Fruit fly (Drosophila melanogaster): ENCODE results near the gene BomT3.

DNA sequence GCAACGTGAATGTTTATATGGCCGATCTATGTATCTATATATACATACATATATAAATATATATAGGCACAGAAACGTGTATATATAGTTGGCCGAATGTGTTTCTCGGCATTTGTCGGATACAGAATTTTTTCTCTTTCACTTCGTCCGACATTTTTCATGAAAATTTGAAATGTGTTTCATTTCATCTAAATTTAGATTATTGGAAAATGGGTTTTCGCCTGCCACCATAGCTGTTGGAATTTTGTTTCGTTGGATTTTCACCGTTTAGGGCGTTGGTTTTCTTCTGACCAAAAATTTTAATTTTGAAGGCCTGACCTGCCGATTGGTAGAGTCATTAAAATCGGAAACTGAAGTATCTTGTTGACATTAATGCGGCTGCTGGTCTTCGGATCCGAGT, 38.8 kb downstream of the BomT3 start:
- TF ChIP-seq Ets98B (GFP tag; IDR thresholded peaks at IDR 0.05) (no peak), CG9948 (tag; optimal IDR thresholded peaks at IDR 0.05) (no peak), Pif1A (GFP tag; optimal IDR thresholded peaks at IDR 0.05) (no peak), CG8159 (tag; optimal IDR thresholded peaks at IDR 0.05) (no peak), Pif1B (GFP tag; optimal IDR thresholded peaks at IDR 0.05) (no peak), fd96Ca (GFP tag; IDR thresholded peaks at IDR 0.05) (no peak), gl (tag; optimal IDR thresholded peaks at IDR 0.05) (no peak), EcR (GFP tag; optimal IDR thresholded peaks at IDR 0.05) (no peak), CG8301 (tag; optimal IDR thresholded peaks at IDR 0.05) (no peak), CG15710 (tag; optimal IDR thresholded peaks at IDR 0.05) (no peak)
